Worm (Caenorhabditis elegans): ENCODE results near the gene lpd-9.
A peak's percentile ranks its signal among the peaks of the same experiment; 100 is the strongest.

The lpd-9 gene

DNA sequence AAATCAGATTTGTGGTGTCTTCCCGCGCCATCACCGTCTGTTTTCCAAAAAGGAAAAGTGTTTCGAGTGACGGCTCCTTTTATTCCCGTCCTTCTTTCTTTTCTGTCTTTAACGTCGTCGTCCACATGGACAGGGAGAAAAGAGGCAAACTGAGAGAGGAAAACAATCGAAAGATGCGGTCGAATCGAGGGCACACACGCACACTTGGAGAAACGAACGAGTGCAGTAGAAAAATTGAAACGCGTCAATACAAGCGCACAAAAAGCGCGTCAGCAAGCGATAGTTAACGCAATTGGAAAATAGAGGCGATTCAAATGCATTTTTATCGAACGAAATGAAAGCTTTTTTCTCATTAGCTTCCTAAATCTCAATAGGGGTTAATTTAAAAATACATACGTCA lies 42.3 kb upstream of the lpd-9 start (continued):
- TF ChIP-seq hmg-1.2 (GFP tag; IDR thresholded peaks at IDR 0.05) (peak; percentile 54), madf-6 (GFP tag; IDR thresholded peaks at IDR 0.05) (0 out of 2 replicates have a peak, but pooled peaks have one; percentile 52), B0336.3 (GFP tag; IDR thresholded peaks at IDR 0.05) (peak; percentile 42; the same call in 1 of the 2 replicates), chd-7 (tag; optimal IDR thresholded peaks at IDR 0.05) (peak; percentile 48), ceh-40 (GFP tag; IDR thresholded peaks at IDR 0.05) (no peak), ceh-79 (tag; optimal IDR thresholded peaks at IDR 0.05) (no peak), zfh-2 (GFP tag; conservative IDR thresholded peaks at IDR 0.05) (peak; percentile 90), lag-1 (GFP tag; IDR thresholded peaks at IDR 0.05) (no peak), nhr-90 (tag; optimal IDR thresholded peaks at IDR 0.05) (no peak), Y53G8AR.9 (GFP tag; conservative IDR thresholded peaks at IDR 0.05) (peak; percentile 81), tbx-9 (tag; optimal IDR thresholded peaks at IDR 0.05; ENCODE audit: borderline replicate concordance) (no peak), hlh-12 (tag; optimal IDR thresholded peaks at IDR 0.05) (no peak), lin-54 (GFP tag; optimal IDR thresholded peaks at IDR 0.05) (peak; percentile 94), mel-28 (tag; optimal IDR thresholded peaks at IDR 0.05; ENCODE audit: borderline replicate concordance) (no peak), aptf-3 (GFP tag; IDR thresholded peaks at IDR 0.05) (no peak), egl-44 (GFP tag; IDR thresholded peaks at IDR 0.05) (no peak), dpff-1 (tag; optimal IDR thresholded peaks at IDR 0.05) (no peak), sptf-2 (GFP tag; optimal IDR thresholded peaks at IDR 0.05) (no peak), ama-1 (optimal IDR thresholded peaks at IDR 0.05) (no peak), ama-1 (GFP tag; optimal IDR thresholded peaks at IDR 0.05) (no peak), T26A5.8 (tag; optimal IDR thresholded peaks at IDR 0.05) (no peak), efl-1 (GFP tag; optimal IDR thresholded peaks at IDR 0.05) (peak; percentile 63), hlh-26 (GFP tag; conservative IDR thresholded peaks at IDR 0.05) (no peak), D2030.7 (GFP tag; IDR thresholded peaks at IDR 0.05) (no peak), F49E8.2 (tag; optimal IDR thresholded peaks at IDR 0.05; ENCODE audit: insufficient read depth) (no peak), F57C9.4 (tag; optimal IDR thresholded peaks at IDR 0.05) (no peak), Y95B8A.8 (GFP tag; IDR thresholded peaks at IDR 0.05) (no peak), ceh-27 (GFP tag; optimal IDR thresholded peaks at IDR 0.05) (peak; percentile 88), nhr-80 (tag; optimal IDR thresholded peaks at IDR 0.05) (peak; percentile 75), nhr-120 (GFP tag; IDR thresholded peaks at IDR 0.05) (no peak), nhr-27 (tag; optimal IDR thresholded peaks at IDR 0.05) (no peak), akir-1 (GFP tag; optimal IDR thresholded peaks at IDR 0.05) (no peak), unc-130 (GFP tag; optimal IDR thresholded peaks at IDR 0.05) (no peak), lsl-1 (GFP tag; optimal IDR thresholded peaks at IDR 0.05) (peak; percentile 30), rpc-1 (optimal IDR thresholded peaks at IDR 0.05) (no peak), rpc-1 (tag; optimal IDR thresholded peaks at IDR 0.05) (no peak), T07F8.4 (tag; optimal IDR thresholded peaks at IDR 0.05) (no peak), snpc-4 (GFP tag; optimal IDR thresholded peaks at IDR 0.05) (no peak), snpc-4 (tag; optimal IDR thresholded peaks at IDR 0.05) (peak in 2 of 4 experiments; percentile 63 to 77), F39B2.1 (GFP tag; IDR thresholded peaks at IDR 0.05) (no peak), sea-2 (GFP tag; IDR thresholded peaks at IDR 0.05) (no peak), lin-40 (tag; optimal IDR thresholded peaks at IDR 0.05) (peak; percentile 89), xnd-1 (tag; optimal IDR thresholded peaks at IDR 0.05) (no peak), ztf-3 (GFP tag; optimal IDR thresholded peaks at IDR 0.05) (no peak), F22D6.2 (tag; optimal IDR thresholded peaks at IDR 0.05) (no peak), ZK185.1 (tag; optimal IDR thresholded peaks at IDR 0.05; ENCODE audit: poor library complexity, severe bottlenecking) (peak; percentile 88), dpl-1 (GFP tag; optimal IDR thresholded peaks at IDR 0.05) (peak; percentile 69), F33H1.4 (GFP tag; IDR thresholded peaks at IDR 0.05) (0 out of 2 replicates have a peak, but pooled peaks have one; percentile 40), madf-3 (GFP tag; IDR thresholded peaks at IDR 0.05) (no peak), C06A6.2 (GFP tag; conservative IDR thresholded peaks at IDR 0.05) (0 out of 2 replicates have a peak, but pooled peaks have one; percentile 60), ccch-3 (GFP tag; optimal IDR thresholded peaks at IDR 0.05) (no peak)

Data from whole organism, young adult.